Worm (Caenorhabditis elegans) whole organism, L1 larva: ENCODE measurements around the gene ZC190.5.
A peak's percentile ranks its signal among the peaks of the same experiment; 100 is the strongest.

ENCODE experiments used
- C16A3.4 ChIP-seq: fragments of 150-350 bp; optimal IDR thresholded peaks from 2 replicates; lab custom pipeline; 2014; ENCODE audit warnings: missing biosample characterization, missing genetic modification characterization
- F16B12.6 ChIP-seq: fragments of 150-350 bp; optimal IDR thresholded peaks from 2 replicates; lab custom pipeline; 2014; ENCODE audit warnings: missing biosample characterization, missing genetic modification characterization
- Y116A8C.19 ChIP-seq: sonication (generic microtip); optimal IDR thresholded peaks from 2 replicates; lab custom pipeline; 2016; ENCODE audit warnings: missing compliant biosample characterization, missing genetic modification characterization, borderline replicate concordance
- aha-1 ChIP-seq: fragments of 150-350 bp; optimal IDR thresholded peaks from 2 replicates; lab custom pipeline; 2014; ENCODE audit warnings: missing biosample characterization, missing genetic modification characterization
- aly-2 ChIP-seq: fragments of 150-350 bp; optimal IDR thresholded peaks from 2 replicates; lab custom pipeline; 2014; ENCODE audit warnings: missing biosample characterization, missing genetic modification characterization
- ceh-8 ChIP-seq: fragments of 200-800 bp; sonication (Bioruptor generic); optimal IDR thresholded peaks from 2 replicates; lab custom pipeline; 2018; ENCODE audit warnings: mild to moderate bottlenecking, missing genetic modification characterization, moderate library complexity, missing compliant biosample characterization
- ceh-82 ChIP-seq, 3 experiments: fragments of 150-350 bp in 1 of 3; sonication (generic microtip) in 2 of 3; optimal IDR thresholded peaks; 2 replicates each; lab custom pipeline; 2014 to 2017; ENCODE audit warnings: missing biosample characterization in 3 of 3, missing genetic modification characterization in 3 of 3
- dpl-1 ChIP-seq, 3 experiments: fragments of 150-350 bp in 2 of 3; sonication (generic microtip) in 1 of 3; optimal IDR thresholded peaks; 2 replicates each; lab custom pipeline; 2014 to 2017; ENCODE audit warnings: missing biosample characterization in 3 of 3, missing genetic modification characterization in 3 of 3, missing genetic modification reagents in 3 of 3
- dsc-1 ChIP-seq: sonication (generic microtip); optimal IDR thresholded peaks from 2 replicates; lab custom pipeline; 2016; ENCODE audit warnings: mild to moderate bottlenecking, missing genetic modification characterization, missing compliant biosample characterization
- egl-13 ChIP-seq: sonication (generic microtip); optimal IDR thresholded peaks from 2 replicates; lab custom pipeline; 2016; ENCODE audit warnings: missing genotype, missing genetic modification reagents, missing genetic modification characterization, missing compliant biosample characterization
- fkh-10 ChIP-seq: sonication (generic microtip); optimal IDR thresholded peaks from 2 replicates; lab custom pipeline; 2017; ENCODE audit warnings: missing biosample characterization, missing genetic modification reagents, missing genetic modification characterization
- fkh-8 ChIP-seq: sonication (generic microtip); optimal IDR thresholded peaks from 2 replicates; lab custom pipeline; 2016; ENCODE audit warnings: mild to moderate bottlenecking, missing genetic modification characterization, missing compliant biosample characterization
- grh-1 ChIP-seq: fragments of 200-800 bp; sonication (Bioruptor generic); IDR thresholded peaks from 2 replicates; pipeline ENCODE4 v1.3.6; 2022; ENCODE audit warnings: missing genetic modification reagents, missing genetic modification characterization, missing compliant biosample characterization
- hlh-4 ChIP-seq: sonication (generic microtip); optimal IDR thresholded peaks from 2 replicates; lab custom pipeline; 2016; ENCODE audit warnings: mild to moderate bottlenecking, missing genetic modification characterization, missing compliant biosample characterization
- jun-1 ChIP-seq: fragments of 150-350 bp; optimal IDR thresholded peaks from 2 replicates; lab custom pipeline; 2014; ENCODE audit warnings: missing biosample characterization, missing genetic modification reagents, missing genetic modification characterization
- lin-13 ChIP-seq: fragments of 150-350 bp; optimal IDR thresholded peaks from 2 replicates; lab custom pipeline; 2014; ENCODE audit warnings: missing biosample characterization, missing genetic modification reagents, missing genetic modification characterization
- lin-14 ChIP-seq: fragments of 200-800 bp; sonication (Bioruptor generic); optimal IDR thresholded peaks from 2 replicates; lab custom pipeline; 2018; ENCODE audit warnings: mild to moderate bottlenecking, missing genetic modification characterization, moderate library complexity, missing compliant biosample characterization
- lin-15B ChIP-seq: fragments of 150-350 bp; sonication (generic microtip); optimal IDR thresholded peaks from 3 replicates; lab custom pipeline; 2014; ENCODE audit warnings: missing biosample characterization, missing genetic modification characterization
- mdl-1 ChIP-seq, 2 experiments: fragments of 150-350 bp; optimal IDR thresholded peaks; 2 replicates each; lab custom pipeline; 2014 to 2017; ENCODE audit warnings: missing biosample characterization in 2 of 2, missing genetic modification characterization in 2 of 2, inconsistent platforms in 1 of 2
- nhr-11 ChIP-seq: fragments of 150-350 bp; optimal IDR thresholded peaks from 2 replicates; lab custom pipeline; 2014; ENCODE audit warnings: missing biosample characterization, missing genetic modification characterization
- nhr-12 ChIP-seq: sonication (generic microtip); optimal IDR thresholded peaks from 2 replicates; lab custom pipeline; 2017; ENCODE audit warnings: missing biosample characterization, missing genetic modification characterization
- nhr-28 ChIP-seq: fragments of 150-350 bp; optimal IDR thresholded peaks from 2 replicates; lab custom pipeline; 2014; ENCODE audit warnings: missing biosample characterization, missing genetic modification characterization
- nhr-71 ChIP-seq: sonication (generic microtip); optimal IDR thresholded peaks from 2 replicates; lab custom pipeline; 2016; ENCODE audit warnings: mild to moderate bottlenecking, missing genetic modification characterization, moderate library complexity, missing compliant biosample characterization
- nhr-77 ChIP-seq: fragments of 150-350 bp; optimal IDR thresholded peaks from 2 replicates; lab custom pipeline; 2014; ENCODE audit warnings: missing biosample characterization, missing genetic modification characterization
- tbx-2 ChIP-seq: sonication (generic microtip); optimal IDR thresholded peaks from 2 replicates; lab custom pipeline; 2016; ENCODE audit warnings: missing genetic modification characterization, missing compliant biosample characterization
- tlp-1 ChIP-seq: fragments of 150-350 bp; optimal IDR thresholded peaks from 2 replicates; lab custom pipeline; 2014; ENCODE audit warnings: missing biosample characterization, missing genetic modification characterization
- unc-30 ChIP-seq: sonication (generic microtip); optimal IDR thresholded peaks from 2 replicates; lab custom pipeline; 2017; ENCODE audit warnings: missing biosample characterization, missing genetic modification characterization
- unc-98 ChIP-seq: fragments of 200-800 bp; sonication (Bioruptor generic); IDR thresholded peaks from 2 replicates; pipeline ENCODE4 v1.3.6; 2022; ENCODE audit warnings: missing genetic modification characterization, missing compliant biosample characterization
- zip-4 ChIP-seq: fragments of 200-800 bp; sonication (Bioruptor generic); optimal IDR thresholded peaks from 2 replicates; lab custom pipeline; 2018; ENCODE audit warnings: mild to moderate bottlenecking, missing genetic modification characterization, moderate library complexity, missing compliant biosample characterization
- ztf-11 ChIP-seq, 2 experiments: sonication (generic microtip); optimal IDR thresholded peaks; 2 replicates each; lab custom pipeline; 2016 to 2017; ENCODE audit warnings: missing genetic modification characterization in 2 of 2, missing biosample characterization in 1 of 2, missing compliant biosample characterization in 1 of 2

Gene ZC190.5

ce11 chrV:8623754-8624153 is 49.6 kb downstream of the ZC190.5 start, which contains the start of gene F41E6.17:
Gene F41E6.17 (plus strand): TSS chrV:8624101.
- TF ChIP-seq lin-14 (GFP tag; lab: Kevin White, UChicago) (peak; percentile 70), ceh-82 (tag; optimal IDR thresholded peaks at IDR 0.05; lab: Kevin White, UChicago) (peak in 1 of 3 experiments; percentile 24), dsc-1 (peak; percentile 33), egl-13 (tag; lab: Kevin White, UChicago) (no peak), Y116A8C.19 (tag; lab: Kevin White, UChicago) (no peak), unc-30 (tag; lab: Kevin White, UChicago) (no peak), nhr-11 (tag; lab: Kevin White, UChicago) (no peak), fkh-10 (GFP tag; lab: Kevin White, UChicago) (peak; percentile 19), nhr-28 (tag; lab: Kevin White, UChicago) (no peak), nhr-71 (tag; lab: Kevin White, UChicago) (no peak), hlh-4 (tag; lab: Kevin White, UChicago) (no peak)

- TF ChIP-seq dpl-1 (GFP tag; optimal IDR thresholded peaks at IDR 0.05; lab: Kevin White, UChicago) (no peak), lin-13 (GFP tag; lab: Kevin White, UChicago) (no peak), C16A3.4 (tag; lab: Kevin White, UChicago) (no peak), ceh-8 (no peak), grh-1 (GFP tag; lab: Robert Waterston, UW) (no peak), F16B12.6 (tag; lab: Kevin White, UChicago) (no peak), zip-4 (no peak), unc-98 (no peak), aly-2 (tag; lab: Kevin White, UChicago) (no peak), mdl-1 (tag; optimal IDR thresholded peaks at IDR 0.05; lab: Kevin White, UChicago) (no peak), jun-1 (tag; lab: Kevin White, UChicago) (no peak), tbx-2 (tag; lab: Kevin White, UChicago) (no peak), ztf-11 (tag; optimal IDR thresholded peaks at IDR 0.05; lab: Kevin White, UChicago) (no peak), nhr-77 (no peak), aha-1 (tag; lab: Kevin White, UChicago) (no peak), nhr-12 (tag; lab: Kevin White, UChicago) (no peak), lin-15B (tag; lab: Kevin White, UChicago) (no peak), tlp-1 (tag; lab: Kevin White, UChicago) (no peak), fkh-8 (tag; lab: Kevin White, UChicago) (no peak)
Observed at ce11 chrV:8622314-8622713, 51.1 kb downstream of the ZC190.5 start, which contains the start of gene F41E6.1. Gene F41E6.1 (plus strand): TSS chrV:8622614.
